Fruit fly (Drosophila melanogaster) S2 (cell line): ENCODE results near the gene CG13713.

Experiments used
- CG8478 ChIP-seq: fragments of >200 bp; optimal IDR thresholded peaks from 2 replicates; lab custom pipeline; 2018
- CTCF ChIP-seq, 2 experiments: fragments of >200 bp; optimal IDR thresholded peaks; 2 replicates each; lab custom pipeline; 2018

DNA sequence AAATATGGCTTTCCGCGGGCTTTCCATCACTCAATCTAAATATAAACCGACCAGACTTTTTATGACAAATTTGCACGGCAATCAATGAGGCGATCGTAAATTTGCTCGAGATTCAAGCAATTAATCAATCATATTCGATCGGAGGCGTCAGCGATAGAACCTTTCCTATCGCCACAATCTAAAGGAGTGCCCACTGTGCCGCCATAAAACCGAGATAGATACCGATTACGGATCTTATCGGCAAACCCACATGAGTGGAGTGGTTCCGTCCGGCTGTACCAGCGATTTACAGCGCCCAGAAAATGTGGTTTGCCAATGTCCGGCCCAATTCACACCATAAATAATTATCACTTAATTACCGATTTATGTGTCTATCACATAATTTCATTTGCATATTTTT lies 10.8 kb upstream of the CG13713 start:
- TF ChIP-seq CG8478 (lab: Kevin White, UChicago) (no peak), CTCF (optimal IDR thresholded peaks at IDR 0.05; lab: Kevin White, UChicago) (no peak)
